Worm (Caenorhabditis elegans): ENCODE measurements around the gene Y70C5B.2.

DNA sequence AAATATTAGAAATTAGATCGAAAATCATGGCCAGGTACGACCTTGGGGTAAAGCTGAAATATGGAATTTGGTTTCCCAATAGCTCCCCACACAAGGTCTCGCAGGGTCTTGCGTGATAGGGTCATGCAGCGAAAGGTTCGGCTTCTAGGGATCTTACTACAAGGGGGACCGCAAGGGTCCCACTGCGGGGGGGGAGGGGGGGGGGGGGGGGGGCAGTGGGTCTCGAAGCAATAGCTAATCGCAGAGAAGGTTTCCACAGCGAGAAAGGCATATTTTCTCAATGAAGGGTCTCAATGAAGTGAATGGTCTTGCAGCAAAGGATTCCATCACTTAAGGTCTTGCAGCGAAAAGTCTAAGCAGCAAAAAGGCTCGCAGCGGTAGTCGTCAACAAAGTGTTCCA, 32.3 kb upstream of the Y70C5B.2 start:
- TF ChIP-seq ama-1 (optimal IDR thresholded peaks at IDR 0.05): no peak
- no peak for TF ChIP-seq ceh-36 (tag; optimal IDR thresholded peaks at IDR 0.05)
- no peak for TF ChIP-seq F13C5.2 (tag; optimal IDR thresholded peaks at IDR 0.05)
- no peak for TF ChIP-seq scrt-1 (GFP tag; IDR thresholded peaks at IDR 0.05)
- no peak for TF ChIP-seq flt-1 (GFP tag; IDR thresholded peaks at IDR 0.05)
- TF ChIP-seq B0310.2 (tag; optimal IDR thresholded peaks at IDR 0.05): no peak
- TF ChIP-seq hmbx-1 (tag; optimal IDR thresholded peaks at IDR 0.05): no peak
- no peak for TF ChIP-seq hnd-1 (tag; optimal IDR thresholded peaks at IDR 0.05)
- TF ChIP-seq aly-1 (tag; optimal IDR thresholded peaks at IDR 0.05): no peak

Measured in whole organism, early embryonic.